Worm (Caenorhabditis elegans): Measurements from ENCODE around the gene C32B5.18.

Gene C32B5.18

DNA sequence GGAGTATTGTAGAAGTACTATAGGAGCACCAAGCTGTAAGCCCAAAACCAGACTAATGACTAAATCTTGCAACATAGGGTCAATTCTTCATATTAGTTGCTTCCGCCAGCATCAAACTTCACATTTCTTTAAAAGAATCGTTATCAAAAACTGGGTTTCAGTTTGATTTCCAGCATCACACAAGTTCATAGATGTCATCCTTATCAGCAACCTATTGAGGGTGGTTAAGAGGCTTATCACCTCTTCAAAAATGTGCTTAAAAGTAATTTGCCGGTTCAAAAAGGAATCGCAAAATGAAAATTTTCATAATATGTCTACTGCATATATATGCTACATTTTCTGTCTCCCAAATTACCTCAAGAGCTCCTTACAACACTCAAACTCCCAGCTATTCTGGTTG, 16.5 kb upstream of the C32B5.18 start, which contains the start of gene clec-43:
TSS of gene clec-43 (plus strand) at position 294 of the 400 bp plus-strand sequence.
- TF ChIP-seq hlh-1 (tag; optimal IDR thresholded peaks at IDR 0.05) (no peak), unc-39 (tag; optimal IDR thresholded peaks at IDR 0.05) (no peak), lin-32 (GFP tag; optimal IDR thresholded peaks at IDR 0.05) (no peak), mls-2 (tag; optimal IDR thresholded peaks at IDR 0.05) (no peak), sptf-1 (tag; optimal IDR thresholded peaks at IDR 0.05) (no peak), ces-1 (GFP tag; optimal IDR thresholded peaks at IDR 0.05) (no peak), blmp-1 (tag; optimal IDR thresholded peaks at IDR 0.05) (no peak), lin-13 (tag; optimal IDR thresholded peaks at IDR 0.05) (no peak), nhr-237 (tag; optimal IDR thresholded peaks at IDR 0.05) (no peak), cnd-1 (tag; optimal IDR thresholded peaks at IDR 0.05) (no peak), drap-1 (GFP tag; optimal IDR thresholded peaks at IDR 0.05) (no peak), elt-1 (tag; optimal IDR thresholded peaks at IDR 0.05; ENCODE audit: borderline replicate concordance, insufficient read depth) (no peak), lsy-2 (tag; optimal IDR thresholded peaks at IDR 0.05) (no peak), nhr-2 (tag; optimal IDR thresholded peaks at IDR 0.05) (no peak), M03D4.4 (tag; optimal IDR thresholded peaks at IDR 0.05) (no peak), mep-1 (tag; optimal IDR thresholded peaks at IDR 0.05) (no peak)

DNA sequence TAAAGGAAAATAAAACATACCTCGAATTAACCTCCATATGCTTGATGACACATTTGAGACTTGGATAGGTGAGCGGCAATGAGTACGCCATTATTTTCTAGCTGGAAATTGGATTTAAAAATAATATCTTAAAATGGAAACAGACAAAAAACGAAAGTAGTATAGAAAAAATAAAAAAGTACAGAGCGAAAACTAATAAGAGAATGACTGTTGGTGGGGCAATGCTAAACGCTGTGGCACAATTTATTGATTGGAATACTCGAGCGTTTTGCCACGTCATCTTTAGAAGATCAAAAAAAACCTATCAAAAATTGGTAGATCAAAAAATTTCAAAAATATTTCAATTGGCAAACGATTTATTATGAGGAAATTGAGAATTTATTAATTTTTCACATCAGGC, 12.2 kb upstream of the C32B5.18 start, which contains the start of gene fbxc-32:
TSS of gene fbxc-32 (minus strand) at position 101 of the 400 bp plus-strand sequence.
- TF ChIP-seq hlh-1 (tag; optimal IDR thresholded peaks at IDR 0.05), result no peak
- TF ChIP-seq unc-62 (GFP tag; optimal IDR thresholded peaks at IDR 0.05), result no peak
- TF ChIP-seq elt-3 (tag; optimal IDR thresholded peaks at IDR 0.05), result no peak
- TF ChIP-seq nhr-2 (tag; optimal IDR thresholded peaks at IDR 0.05), result no peak
- no peak for TF ChIP-seq lin-32 (GFP tag; optimal IDR thresholded peaks at IDR 0.05)
- no peak for TF ChIP-seq lsy-2 (tag; optimal IDR thresholded peaks at IDR 0.05)
- no peak for TF ChIP-seq nhr-237 (tag; optimal IDR thresholded peaks at IDR 0.05)
- no peak for TF ChIP-seq drap-1 (GFP tag; optimal IDR thresholded peaks at IDR 0.05)
- no peak for TF ChIP-seq ham-2 (GFP tag; optimal IDR thresholded peaks at IDR 0.05)
- no peak for TF ChIP-seq zip-8 (tag; optimal IDR thresholded peaks at IDR 0.05)
- no peak for TF ChIP-seq snpc-4 (tag; optimal IDR thresholded peaks at IDR 0.05)
- TF ChIP-seq M03D4.4 (tag; optimal IDR thresholded peaks at IDR 0.05), result no peak
- no peak for TF ChIP-seq ces-1 (GFP tag; optimal IDR thresholded peaks at IDR 0.05)
- no peak for TF ChIP-seq mep-1 (tag; optimal IDR thresholded peaks at IDR 0.05)
- TF ChIP-seq mls-2 (tag; optimal IDR thresholded peaks at IDR 0.05), result no peak
- TF ChIP-seq flh-1 (GFP tag; optimal IDR thresholded peaks at IDR 0.05), result no peak
- TF ChIP-seq unc-120 (tag; optimal IDR thresholded peaks at IDR 0.05; ENCODE audit: poor library complexity, severe bottlenecking), result no peak
- no peak for TF ChIP-seq unc-39 (tag; optimal IDR thresholded peaks at IDR 0.05)
- TF ChIP-seq elt-1 (tag; optimal IDR thresholded peaks at IDR 0.05; ENCODE audit: borderline replicate concordance, insufficient read depth), result no peak

DNA sequence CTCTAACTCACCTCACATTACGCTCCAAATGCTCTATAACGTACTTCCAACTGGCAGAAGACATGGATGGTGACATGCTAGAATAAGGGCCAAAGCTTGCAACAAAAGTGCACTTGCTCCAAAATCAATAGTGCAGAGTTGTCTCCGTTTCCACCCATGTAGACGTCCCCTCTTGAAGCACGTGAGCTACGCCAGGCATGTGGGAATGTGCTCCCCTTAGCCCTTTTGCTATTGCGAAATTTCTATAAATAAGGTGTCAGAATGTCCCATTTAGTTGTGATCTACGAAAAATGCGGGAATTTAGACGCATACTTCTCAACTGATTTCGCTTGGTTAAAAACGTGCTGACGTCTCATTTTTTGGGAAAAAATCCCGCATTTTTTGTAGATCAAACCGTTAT, 9.9 kb upstream of the C32B5.18 start:
- TF ChIP-seq nhr-12 (tag; optimal IDR thresholded peaks at IDR 0.05) (no peak), bed-3 (GFP tag; optimal IDR thresholded peaks at IDR 0.05) (no peak), tbx-8 (GFP tag; optimal IDR thresholded peaks at IDR 0.05) (no peak), ztf-11 (tag; optimal IDR thresholded peaks at IDR 0.05) (no peak), elt-3 (tag; optimal IDR thresholded peaks at IDR 0.05) (no peak), unc-39 (tag; optimal IDR thresholded peaks at IDR 0.05) (no peak), lin-32 (GFP tag; optimal IDR thresholded peaks at IDR 0.05) (no peak), ceh-83 (GFP tag; optimal IDR thresholded peaks at IDR 0.05) (no peak), lin-13 (tag; optimal IDR thresholded peaks at IDR 0.05) (no peak), sem-2 (GFP tag; optimal IDR thresholded peaks at IDR 0.05) (no peak), flh-1 (GFP tag; optimal IDR thresholded peaks at IDR 0.05) (no peak)

DNA sequence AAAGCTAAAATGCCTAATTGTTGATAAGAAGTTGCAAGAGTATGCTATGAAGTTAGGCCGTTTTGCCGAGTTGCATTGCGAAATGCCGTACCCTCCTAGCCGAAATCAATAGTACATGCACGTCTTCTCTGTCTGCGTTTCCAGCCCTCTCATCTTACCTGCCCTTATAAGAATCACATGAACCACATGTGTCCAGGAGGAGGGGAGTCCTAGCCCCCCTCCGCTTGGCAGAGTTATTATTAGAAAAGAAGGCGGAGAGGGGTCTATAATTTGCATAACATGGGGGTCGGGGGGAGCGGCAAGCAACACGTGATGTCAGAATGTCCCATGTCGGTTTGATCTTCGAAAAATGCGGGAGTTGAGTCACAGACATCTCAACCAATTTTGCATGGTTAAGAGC, 7.3 kb upstream of the C32B5.18 start:
- TF ChIP-seq drap-1 (GFP tag; optimal IDR thresholded peaks at IDR 0.05) (no peak), zip-8 (tag; optimal IDR thresholded peaks at IDR 0.05) (no peak), mab-5 (tag; optimal IDR thresholded peaks at IDR 0.05) (no peak), ces-1 (GFP tag; optimal IDR thresholded peaks at IDR 0.05) (no peak), lin-32 (GFP tag; optimal IDR thresholded peaks at IDR 0.05) (no peak), elt-3 (tag; optimal IDR thresholded peaks at IDR 0.05) (no peak), mls-2 (tag; optimal IDR thresholded peaks at IDR 0.05) (no peak), ceh-43 (GFP tag; optimal IDR thresholded peaks at IDR 0.05) (no peak), ham-2 (GFP tag; optimal IDR thresholded peaks at IDR 0.05) (no peak), lin-13 (tag; optimal IDR thresholded peaks at IDR 0.05) (no peak), nhr-76 (tag; optimal IDR thresholded peaks at IDR 0.05) (no peak), unc-39 (tag; optimal IDR thresholded peaks at IDR 0.05) (no peak), nhr-12 (tag; optimal IDR thresholded peaks at IDR 0.05) (no peak)
